Worm (Caenorhabditis elegans): ENCODE results near the gene K02E10.5.
A peak's percentile ranks its signal among the peaks of the same experiment; 100 is the strongest.

K02E10.5 gene

DNA sequence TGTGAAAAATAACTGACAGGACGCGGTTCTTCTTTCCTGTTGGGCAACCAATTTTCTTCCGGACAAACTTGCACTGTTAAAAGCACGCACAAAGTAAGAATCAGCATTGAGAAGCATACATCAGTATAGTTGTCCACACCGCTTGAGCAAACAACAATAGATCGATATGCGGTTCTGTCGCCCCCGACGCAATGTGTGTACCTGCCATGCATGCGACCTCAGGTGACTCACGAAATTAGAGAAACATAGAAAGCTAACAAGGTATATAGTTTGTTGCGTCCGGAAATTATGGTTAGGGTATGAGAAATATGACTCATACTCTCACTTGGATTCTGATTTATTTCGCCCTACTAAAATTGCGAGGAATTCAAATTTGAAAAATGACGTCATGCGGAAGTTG is 3.9 kb upstream of the K02E10.5 start, which contains the start of gene K02E10.6:
Gene K02E10.6 (minus strand): TSS at position 149 of the 400 bp plus-strand sequence.
- TF ChIP-seq arid-1 (GFP tag; conservative IDR thresholded peaks at IDR 0.05) (no peak), fkh-10 (GFP tag; optimal IDR thresholded peaks at IDR 0.05) (no peak), rbr-2 (tag; optimal IDR thresholded peaks at IDR 0.05) (no peak), daf-16 (GFP tag; optimal IDR thresholded peaks at IDR 0.05) (no peak), daf-16 (tag; optimal IDR thresholded peaks at IDR 0.05) (peak; percentile 66), ceh-44 (GFP tag; IDR thresholded peaks at IDR 0.05) (no peak), dpl-1 (GFP tag; optimal IDR thresholded peaks at IDR 0.05) (no peak), daf-12 (tag; optimal IDR thresholded peaks at IDR 0.05) (no peak), pha-4 (GFP tag; IDR thresholded peaks at IDR 0.05) (no peak), pha-4 (tag; optimal IDR thresholded peaks at IDR 0.05) (peak; percentile 53), gei-8 (GFP tag; optimal IDR thresholded peaks at IDR 0.05) (no peak), set-16 (GFP tag; IDR thresholded peaks at IDR 0.05) (no peak), hlh-30 (tag; optimal IDR thresholded peaks at IDR 0.05; ENCODE audit: insufficient read depth) (peak; percentile 42), pqm-1 (tag; optimal IDR thresholded peaks at IDR 0.05) (peak; percentile 5), aha-1 (tag) (peak; percentile 75), dve-1 (tag; optimal IDR thresholded peaks at IDR 0.05; ENCODE audit: insufficient read depth) (peak; percentile 29), nhr-6 (tag; optimal IDR thresholded peaks at IDR 0.05) (peak; percentile 64), snpc-4 (tag; optimal IDR thresholded peaks at IDR 0.05) (no peak), mep-1 (tag; optimal IDR thresholded peaks at IDR 0.05) (no peak), hlh-11 (tag; optimal IDR thresholded peaks at IDR 0.05) (peak; percentile 39), lin-38 (GFP tag; IDR thresholded peaks at IDR 0.05) (no peak), dmd-6 (GFP tag; IDR thresholded peaks at IDR 0.05) (0 out of 2 replicates have a peak, but pooled peaks have one; percentile 10)

DNA sequence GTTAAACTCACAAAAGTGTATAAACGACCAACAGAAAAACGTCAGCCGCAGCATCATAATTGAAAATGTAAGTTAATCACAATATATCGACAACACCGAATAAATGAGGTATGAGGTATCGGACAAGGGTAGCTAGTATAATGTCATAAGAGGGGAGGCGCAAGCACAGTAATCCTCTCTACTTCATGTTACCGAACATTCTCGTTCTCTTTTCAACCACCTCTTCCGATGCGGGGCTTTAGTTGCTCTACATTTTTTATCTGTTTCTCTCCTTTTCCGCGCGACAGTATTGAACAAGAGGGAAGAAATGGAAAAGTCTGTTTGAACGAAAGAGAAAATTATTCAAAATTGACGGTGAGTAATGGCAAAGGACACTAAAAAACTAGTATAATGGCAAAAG is 2.9 kb downstream of the K02E10.5 start, which contains the start of gene R04B3.3:
Gene R04B3.3 (minus strand): TSS at position 101 of the 400 bp plus-strand sequence.
- TF ChIP-seq ztf-11 (tag; optimal IDR thresholded peaks at IDR 0.05) (no peak), ceh-62 (tag; optimal IDR thresholded peaks at IDR 0.05) (no peak), cey-2 (tag; optimal IDR thresholded peaks at IDR 0.05; ENCODE audit: borderline replicate concordance, insufficient read depth) (no peak), daf-12 (tag; optimal IDR thresholded peaks at IDR 0.05) (no peak), Y105C5A.15 (GFP tag; IDR thresholded peaks at IDR 0.05) (no peak), nhr-48 (tag; optimal IDR thresholded peaks at IDR 0.05) (no peak), ztf-7 (tag; optimal IDR thresholded peaks at IDR 0.05) (no peak), hlh-11 (tag; optimal IDR thresholded peaks at IDR 0.05) (no peak), nhr-25 (tag; optimal IDR thresholded peaks at IDR 0.05; ENCODE audit: borderline replicate concordance, insufficient read depth) (no peak), daf-16 (GFP tag; optimal IDR thresholded peaks at IDR 0.05) (no peak), daf-16 (tag; optimal IDR thresholded peaks at IDR 0.05) (no peak), nhr-10 (tag; optimal IDR thresholded peaks at IDR 0.05) (no peak), zfp-3 (GFP tag; conservative IDR thresholded peaks at IDR 0.05) (no peak), mdl-1 (tag; optimal IDR thresholded peaks at IDR 0.05) (no peak), zip-2 (tag; optimal IDR thresholded peaks at IDR 0.05) (no peak), nhr-77 (tag; optimal IDR thresholded peaks at IDR 0.05) (no peak), saeg-2 (GFP tag; IDR thresholded peaks at IDR 0.05) (no peak), unc-62 (GFP tag; optimal IDR thresholded peaks at IDR 0.05 in 1 of 2) (no peak), unc-62 (tag; optimal IDR thresholded peaks at IDR 0.05) (no peak), dpl-1 (GFP tag; optimal IDR thresholded peaks at IDR 0.05) (no peak)

DNA sequence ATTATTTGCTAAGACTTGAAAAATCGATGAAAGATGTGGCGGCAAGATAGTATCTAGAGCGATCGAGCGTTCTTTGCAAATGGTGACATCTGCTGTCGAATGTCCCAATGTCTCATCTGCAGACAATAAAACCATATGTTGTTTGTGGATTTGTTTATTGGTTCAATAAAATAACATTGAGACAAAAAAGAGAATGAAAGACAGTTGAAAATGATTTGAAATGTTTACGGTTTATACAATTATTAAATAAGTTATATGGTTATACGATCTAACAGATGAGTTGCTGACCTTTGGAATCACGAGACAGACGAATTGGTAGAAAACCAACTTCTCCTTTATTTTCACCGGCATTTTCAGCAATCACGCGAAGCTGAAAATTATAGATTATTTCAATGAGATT is 5.1 kb downstream of the K02E10.5 start, which contains the start of gene R04B3.2:
Gene R04B3.2 (minus strand): TSS at position 101 of the 400 bp plus-strand sequence.
- no peak for TF ChIP-seq nhr-6 (tag; optimal IDR thresholded peaks at IDR 0.05)
- no peak for TF ChIP-seq mdl-1 (tag; optimal IDR thresholded peaks at IDR 0.05)
- no peak for TF ChIP-seq snpc-1.2 (GFP tag; IDR thresholded peaks at IDR 0.05)
- no peak for TF ChIP-seq T20F7.1 (GFP tag; optimal IDR thresholded peaks at IDR 0.05)
- peak in 1 of 2 experiments; percentile 6 for TF ChIP-seq unc-62 (GFP tag; optimal IDR thresholded peaks at IDR 0.05 in 1 of 2)
- TF ChIP-seq unc-62 (tag; optimal IDR thresholded peaks at IDR 0.05): no peak
- TF ChIP-seq nhr-77 (tag; optimal IDR thresholded peaks at IDR 0.05): no peak

Measured in whole organism, L4 larva.